Worm (Caenorhabditis elegans): ENCODE results near the gene F07C4.10.

F07C4.10 gene

DNA sequence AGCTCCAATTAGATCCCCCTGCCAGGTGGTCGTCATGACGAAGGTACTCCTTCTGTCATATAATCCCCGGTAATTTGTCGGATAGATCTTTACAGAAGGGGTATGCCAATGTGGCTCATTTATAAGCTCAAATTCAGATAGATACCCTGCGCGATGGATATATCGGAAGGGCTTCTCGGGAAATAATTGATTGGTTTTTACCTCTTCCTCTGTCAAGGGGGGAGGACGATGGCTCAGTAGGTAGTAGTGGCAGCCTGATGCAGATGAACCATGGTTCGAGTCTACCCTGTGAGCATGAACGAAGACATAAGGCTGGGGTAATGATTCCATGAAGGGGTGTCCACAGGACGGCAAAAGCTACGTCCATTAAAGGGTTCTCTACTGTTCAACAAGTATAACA, 7.5 kb upstream of the F07C4.10 start:
- TF ChIP-seq ama-1 (optimal IDR thresholded peaks at IDR 0.05) (no peak), efl-1 (optimal IDR thresholded peaks at IDR 0.05) (no peak), efl-1 (GFP tag; optimal IDR thresholded peaks at IDR 0.05 in 1 of 2) (peak in 1 of 2 experiments; percentile 57)

- no peak for TF ChIP-seq dpl-1 (GFP tag; optimal IDR thresholded peaks at IDR 0.05)
- no peak for TF ChIP-seq isw-1 (GFP tag; IDR thresholded peaks at IDR 0.05)
- TF ChIP-seq hlh-17 (GFP tag; optimal IDR thresholded peaks at IDR 0.05; ENCODE audit: borderline replicate concordance), result no peak
- TF ChIP-seq mab-9 (GFP tag; IDR thresholded peaks at IDR 0.05), result no peak
Measured at ce11 chrV:7645454-7645853, 5.8 kb upstream of the F07C4.10 start, which contains the start of gene str-47. Gene str-47, plus strand, starts transcription at chrV:7645754.

- TF ChIP-seq efl-1 (optimal IDR thresholded peaks at IDR 0.05), result no peak
- TF ChIP-seq efl-1 (GFP tag; optimal IDR thresholded peaks at IDR 0.05 in 1 of 2), result no peak
- TF ChIP-seq fos-1 (tag; optimal IDR thresholded peaks at IDR 0.05), result no peak
- TF ChIP-seq rnt-1 (tag; optimal IDR thresholded peaks at IDR 0.05), result no peak
- no peak for TF ChIP-seq elt-3 (tag; optimal IDR thresholded peaks at IDR 0.05)
- no peak for TF ChIP-seq unc-130 (tag; optimal IDR thresholded peaks at IDR 0.05)
- no peak for TF ChIP-seq ceh-63 (GFP tag; optimal IDR thresholded peaks at IDR 0.05)
- TF ChIP-seq vab-15 (tag; optimal IDR thresholded peaks at IDR 0.05), result no peak
- TF ChIP-seq zip-4 (GFP tag; optimal IDR thresholded peaks at IDR 0.05), result no peak
- TF ChIP-seq lin-15B (tag; optimal IDR thresholded peaks at IDR 0.05), result no peak
- no peak for TF ChIP-seq Y116A8C.19 (tag; optimal IDR thresholded peaks at IDR 0.05; ENCODE audit: borderline replicate concordance)
- no peak for TF ChIP-seq ets-5 (GFP tag; IDR thresholded peaks at IDR 0.05)
- TF ChIP-seq tlp-1 (tag; optimal IDR thresholded peaks at IDR 0.05), result no peak
- TF ChIP-seq snu-23 (GFP tag; optimal IDR thresholded peaks at IDR 0.05), result no peak
- TF ChIP-seq nhr-20 (tag; optimal IDR thresholded peaks at IDR 0.05), result no peak
- TF ChIP-seq lsy-2 (tag; optimal IDR thresholded peaks at IDR 0.05), result no peak
Measured at ce11 chrV:7643416-7643815, 3.7 kb upstream of the F07C4.10 start, which contains the start of gene F07C4.11. Gene F07C4.11, minus strand, starts transcription at chrV:7643516.

- TF ChIP-seq sptf-1 (tag; optimal IDR thresholded peaks at IDR 0.05) (no peak), lin-39 (tag; optimal IDR thresholded peaks at IDR 0.05) (no peak), nhr-84 (tag; optimal IDR thresholded peaks at IDR 0.05) (no peak), ces-1 (GFP tag; optimal IDR thresholded peaks at IDR 0.05) (no peak), egl-13 (tag; optimal IDR thresholded peaks at IDR 0.05) (no peak)
Measured at ce11 chrV:7641718-7642117, 2.0 kb upstream of the F07C4.10 start.

- TF ChIP-seq lin-39 (tag; optimal IDR thresholded peaks at IDR 0.05) (no peak), irx-1 (tag; optimal IDR thresholded peaks at IDR 0.05) (no peak), ceh-63 (GFP tag; optimal IDR thresholded peaks at IDR 0.05) (no peak)
Measured at ce11 chrV:7639356-7639755, 331 bp downstream of the F07C4.10 start.

DNA sequence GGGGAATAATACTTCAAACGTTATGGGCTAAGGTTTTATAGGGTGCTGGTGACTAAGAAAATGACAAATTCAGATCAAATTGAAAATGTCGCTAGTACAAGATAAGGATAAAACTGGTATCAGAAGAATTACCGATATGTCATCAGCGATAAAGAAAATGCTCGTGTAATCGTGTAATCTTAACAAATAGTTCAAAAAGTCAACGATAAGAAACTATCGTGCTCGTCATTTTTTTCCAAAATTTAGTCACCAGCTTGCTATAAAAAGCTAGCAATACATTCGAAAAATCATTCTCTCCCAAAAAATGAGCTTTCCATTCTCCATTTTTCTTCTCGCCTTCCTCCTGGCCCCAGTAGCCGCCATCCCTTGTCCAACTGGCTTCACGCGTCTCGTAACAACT, 1.9 kb downstream of the F07C4.10 start, which contains the start of gene clec-45:
Gene clec-45 (plus strand): TSS at position 301 of the 400 bp plus-strand sequence.
- TF ChIP-seq F16B12.6 (tag; optimal IDR thresholded peaks at IDR 0.05) (no peak), ama-1 (optimal IDR thresholded peaks at IDR 0.05) (no peak), sup-37 (GFP tag; optimal IDR thresholded peaks at IDR 0.05) (no peak), lin-35 (GFP tag; optimal IDR thresholded peaks at IDR 0.05) (no peak), ceh-63 (GFP tag; optimal IDR thresholded peaks at IDR 0.05) (no peak), C04F5.9 (tag; optimal IDR thresholded peaks at IDR 0.05) (no peak), ceh-90 (tag; optimal IDR thresholded peaks at IDR 0.05) (no peak), dsc-1 (tag; optimal IDR thresholded peaks at IDR 0.05) (no peak), fos-1 (tag; optimal IDR thresholded peaks at IDR 0.05) (no peak), snpc-4 (tag; optimal IDR thresholded peaks at IDR 0.05) (no peak)
